Worm (Caenorhabditis elegans) whole organism, mixed stage, embryonic: ENCODE results near the gene popl-7.

Experiments used
- ceh-39 ChIP-seq: fragments of 150-350 bp; optimal IDR thresholded peaks from 2 replicates; lab custom pipeline; 2014; ENCODE audit warnings: missing biosample characterization, missing genetic modification characterization
- ceh-83 ChIP-seq: fragments of 200-800 bp; sonication (Bioruptor generic); optimal IDR thresholded peaks from 2 replicates; lab custom pipeline; 2018; ENCODE audit warnings: mild to moderate bottlenecking, missing genetic modification characterization, missing compliant biosample characterization
- ces-1 ChIP-seq: fragments of 150-350 bp; optimal IDR thresholded peaks from 2 replicates; lab custom pipeline; 2014; ENCODE audit warnings: missing biosample characterization, missing genetic modification reagents, missing genetic modification characterization
- elt-3 ChIP-seq: fragments of 150-350 bp; optimal IDR thresholded peaks from 2 replicates; lab custom pipeline; 2014; ENCODE audit warnings: missing biosample characterization, missing genetic modification characterization
- ham-2 ChIP-seq: fragments of 200-800 bp; sonication (Bioruptor generic); optimal IDR thresholded peaks from 2 replicates; lab custom pipeline; 2018; ENCODE audit warnings: mild to moderate bottlenecking, missing genetic modification characterization, missing compliant biosample characterization
- hlh-1 ChIP-seq: fragments of 150-350 bp; optimal IDR thresholded peaks from 2 replicates; lab custom pipeline; 2014; ENCODE audit warnings: missing biosample characterization, missing genetic modification reagents, missing genetic modification characterization
- lin-13 ChIP-seq: fragments of 150-350 bp; optimal IDR thresholded peaks from 2 replicates; lab custom pipeline; 2014; ENCODE audit warnings: missing biosample characterization, missing genetic modification characterization
- nhr-237 ChIP-seq: fragments of 150-350 bp; optimal IDR thresholded peaks from 2 replicates; lab custom pipeline; 2014; ENCODE audit warnings: missing biosample characterization, missing genetic modification characterization
- nhr-76 ChIP-seq: sonication (generic microtip); optimal IDR thresholded peaks from 2 replicates; lab custom pipeline; 2017; ENCODE audit warnings: missing biosample characterization, missing genetic modification characterization
- sem-2 ChIP-seq: fragments of 200-800 bp; sonication (Bioruptor generic); optimal IDR thresholded peaks from 2 replicates; lab custom pipeline; 2018; ENCODE audit warnings: mild to moderate bottlenecking, missing genetic modification characterization, missing compliant biosample characterization
- snpc-4 ChIP-seq: fragments of 150-350 bp; optimal IDR thresholded peaks from 2 replicates; lab custom pipeline; 2014; ENCODE audit warnings: missing biosample characterization, missing genetic modification characterization
- sptf-1 ChIP-seq: sonication (generic microtip); optimal IDR thresholded peaks from 2 replicates; lab custom pipeline; 2017; ENCODE audit warnings: mild to moderate bottlenecking, missing genetic modification characterization, moderate library complexity, missing compliant biosample characterization
- ztf-11 ChIP-seq: fragments of 150-350 bp; optimal IDR thresholded peaks from 2 replicates; lab custom pipeline; 2014; ENCODE audit warnings: missing biosample characterization, missing genetic modification characterization

- TF ChIP-seq ceh-83 (GFP tag; lab: Kevin White, UChicago): no peak
- TF ChIP-seq sptf-1 (tag; lab: Kevin White, UChicago): no peak
- TF ChIP-seq elt-3 (tag; lab: Kevin White, UChicago): no peak
- TF ChIP-seq ces-1 (GFP tag; lab: Kevin White, UChicago): no peak
- TF ChIP-seq hlh-1 (tag; lab: Kevin White, UChicago): no peak
- no peak for TF ChIP-seq lin-13 (tag; lab: Kevin White, UChicago)
- TF ChIP-seq ceh-39 (tag; lab: Kevin White, UChicago): no peak
- no peak for TF ChIP-seq ztf-11 (tag; lab: Kevin White, UChicago)
- TF ChIP-seq snpc-4: no peak
- no peak for TF ChIP-seq nhr-237 (tag; lab: Kevin White, UChicago)
- TF ChIP-seq ham-2 (GFP tag; lab: Kevin White, UChicago): no peak
- no peak for TF ChIP-seq sem-2 (GFP tag; lab: Kevin White, UChicago)
- TF ChIP-seq nhr-76 (tag; lab: Kevin White, UChicago): no peak
Measured at ce11 chrIV:13358488-13358887, 12.0 kb upstream of the popl-7 start, which contains the start of gene W02A2.8.
